Worm (Caenorhabditis elegans) whole organism, late embryonic: ENCODE measurements around the gene F33G12.3.

ENCODE experiments used
- C08G9.2 ChIP-seq: sonication (generic microtip); optimal IDR thresholded peaks from 2 replicates; lab custom pipeline; 2016; ENCODE audit warnings: mild to moderate bottlenecking, missing genetic modification characterization, moderate library complexity, missing compliant biosample characterization
- C38D4.7 ChIP-seq: fragments of 200-800 bp; sonication (Bioruptor generic); optimal IDR thresholded peaks from 2 replicates; lab custom pipeline; 2018; ENCODE audit warnings: mild to moderate bottlenecking, missing genetic modification characterization, moderate library complexity, missing compliant biosample characterization
- F13H6.1 ChIP-seq: sonication (generic microtip); optimal IDR thresholded peaks from 2 replicates; lab custom pipeline; 2016; ENCODE audit warnings: missing genetic modification characterization, missing compliant biosample characterization
- K02D7.2 ChIP-seq: sonication (generic microtip); optimal IDR thresholded peaks from 2 replicates; lab custom pipeline; 2017; ENCODE audit warnings: mild to moderate bottlenecking, missing genetic modification characterization, missing compliant biosample characterization
- K09A11.1 ChIP-seq: sonication (generic microtip); optimal IDR thresholded peaks from 2 replicates; lab custom pipeline; 2017; ENCODE audit warnings: antibody characterized with exemption, mild to moderate bottlenecking, missing genetic modification characterization, missing compliant biosample characterization; ENCODE audit not compliant: insufficient read depth
- Y22D7AL.16 ChIP-seq: sonication (generic microtip); optimal IDR thresholded peaks from 2 replicates; lab custom pipeline; 2016; ENCODE audit warnings: missing genetic modification characterization, missing compliant biosample characterization
- ahr-1 ChIP-seq: sonication (generic microtip); optimal IDR thresholded peaks from 2 replicates; lab custom pipeline; 2016; ENCODE audit warnings: missing genetic modification characterization, missing compliant biosample characterization
- ceh-14 ChIP-seq: sonication (generic microtip); optimal IDR thresholded peaks from 2 replicates; lab custom pipeline; 2016; ENCODE audit warnings: missing genotype, missing genetic modification characterization, missing compliant biosample characterization
- ceh-18 ChIP-seq: sonication (generic microtip); optimal IDR thresholded peaks from 2 replicates; lab custom pipeline; 2016; ENCODE audit warnings: missing genetic modification characterization, missing compliant biosample characterization
- ceh-30 ChIP-seq: fragments of 150-350 bp; optimal IDR thresholded peaks from 2 replicates; lab custom pipeline; 2014; ENCODE audit warnings: missing biosample characterization, missing genetic modification characterization
- ceh-34 ChIP-seq: sonication (generic microtip); optimal IDR thresholded peaks from 2 replicates; lab custom pipeline; 2016; ENCODE audit warnings: mild to moderate bottlenecking, missing genetic modification characterization, missing compliant biosample characterization
- ceh-48 ChIP-seq: sonication (generic microtip); optimal IDR thresholded peaks from 2 replicates; lab custom pipeline; 2016; ENCODE audit warnings: missing genetic modification characterization, inconsistent platforms, missing compliant biosample characterization
- ceh-6 ChIP-seq: fragments of 200-800 bp; sonication (Bioruptor generic); optimal IDR thresholded peaks from 2 replicates; lab custom pipeline; 2018; ENCODE audit warnings: mild to moderate bottlenecking, missing genetic modification characterization, missing compliant biosample characterization
- ceh-9 ChIP-seq: sonication (generic microtip); optimal IDR thresholded peaks from 2 replicates; lab custom pipeline; 2016; ENCODE audit warnings: mild to moderate bottlenecking, missing genetic modification characterization, inconsistent platforms, missing compliant biosample characterization
- dve-1 ChIP-seq: sonication (generic microtip); optimal IDR thresholded peaks from 2 replicates; lab custom pipeline; 2017; ENCODE audit warnings: antibody characterized with exemption, mild to moderate bottlenecking, missing genetic modification characterization, missing compliant biosample characterization
- elt-4 ChIP-seq: sonication (generic microtip); optimal IDR thresholded peaks from 2 replicates; lab custom pipeline; 2016; ENCODE audit warnings: missing genetic modification characterization, missing compliant biosample characterization
- ets-4 ChIP-seq: sonication (generic microtip); optimal IDR thresholded peaks from 2 replicates; lab custom pipeline; 2016; ENCODE audit warnings: missing genetic modification characterization, missing compliant biosample characterization
- eyg-1 ChIP-seq: sonication (generic microtip); optimal IDR thresholded peaks from 2 replicates; lab custom pipeline; 2016; ENCODE audit warnings: missing genotype, missing genetic modification characterization, missing compliant biosample characterization
- fax-1 ChIP-seq: sonication (generic microtip); optimal IDR thresholded peaks from 2 replicates; lab custom pipeline; 2016; ENCODE audit warnings: missing genotype, missing genetic modification characterization, missing compliant biosample characterization
- fkh-6 ChIP-seq: sonication (generic microtip); optimal IDR thresholded peaks from 2 replicates; lab custom pipeline; 2016; ENCODE audit warnings: missing genetic modification characterization, missing compliant biosample characterization
- hlh-13 ChIP-seq: fragments of 200-800 bp; sonication (Bioruptor generic); optimal IDR thresholded peaks from 2 replicates; lab custom pipeline; 2018; ENCODE audit warnings: mild to moderate bottlenecking, missing genetic modification characterization, missing compliant biosample characterization
- hlh-30 ChIP-seq: sonication (generic microtip); optimal IDR thresholded peaks from 2 replicates; lab custom pipeline; 2017; ENCODE audit warnings: antibody characterized with exemption, missing genetic modification characterization, missing compliant biosample characterization; ENCODE audit not compliant: insufficient read depth
- hlh-6 ChIP-seq: sonication (generic microtip); optimal IDR thresholded peaks from 2 replicates; lab custom pipeline; 2016; ENCODE audit warnings: missing genotype, missing genetic modification characterization, missing compliant biosample characterization
- hlh-8 ChIP-seq: sonication (generic microtip); optimal IDR thresholded peaks from 2 replicates; lab custom pipeline; 2016; ENCODE audit warnings: missing genotype, missing genetic modification characterization, missing compliant biosample characterization
- lim-6 ChIP-seq: sonication (generic microtip); optimal IDR thresholded peaks from 2 replicates; lab custom pipeline; 2016; ENCODE audit warnings: missing genetic modification characterization, missing compliant biosample characterization
- lin-11 ChIP-seq: fragments of 200-800 bp; sonication (Bioruptor generic); optimal IDR thresholded peaks from 2 replicates; lab custom pipeline; 2018; ENCODE audit warnings: mild to moderate bottlenecking, missing genetic modification characterization, missing compliant biosample characterization
- madf-2 ChIP-seq: sonication (generic microtip); optimal IDR thresholded peaks from 2 replicates; lab custom pipeline; 2017; ENCODE audit warnings: missing genetic modification characterization, missing compliant biosample characterization
- mec-3 ChIP-seq: sonication (generic microtip); optimal IDR thresholded peaks from 2 replicates; lab custom pipeline; 2016; ENCODE audit warnings: borderline replicate concordance, missing genetic modification characterization, missing compliant biosample characterization
- nhr-11 ChIP-seq: fragments of 150-350 bp; optimal IDR thresholded peaks from 2 replicates; lab custom pipeline; 2014; ENCODE audit warnings: missing biosample characterization, missing genetic modification characterization
- nhr-232 ChIP-seq: sonication (generic microtip); optimal IDR thresholded peaks from 2 replicates; lab custom pipeline; 2016; ENCODE audit warnings: missing genetic modification characterization, missing compliant biosample characterization
- npax-4 ChIP-seq: sonication (generic microtip); optimal IDR thresholded peaks from 2 replicates; lab custom pipeline; 2016; ENCODE audit warnings: missing genetic modification characterization, missing compliant biosample characterization
- odd-2 ChIP-seq: sonication (generic microtip); optimal IDR thresholded peaks from 2 replicates; lab custom pipeline; 2017; ENCODE audit warnings: antibody characterized with exemption, mild to moderate bottlenecking, missing genetic modification characterization, missing compliant biosample characterization
- pat-9 ChIP-seq: fragments of 200-800 bp; sonication (Bioruptor generic); optimal IDR thresholded peaks from 2 replicates; lab custom pipeline; 2018; ENCODE audit warnings: mild to moderate bottlenecking, missing genetic modification characterization, moderate library complexity, missing compliant biosample characterization
- pax-1 ChIP-seq: fragments of 150-350 bp; optimal IDR thresholded peaks from 2 replicates; lab custom pipeline; 2014; ENCODE audit warnings: missing biosample characterization, missing genetic modification characterization
- pqm-1 ChIP-seq: sonication (generic microtip); optimal IDR thresholded peaks from 2 replicates; lab custom pipeline; 2016; ENCODE audit warnings: missing genetic modification characterization, missing compliant biosample characterization
- pros-1 ChIP-seq: fragments of 150-350 bp; optimal IDR thresholded peaks from 2 replicates; lab custom pipeline; 2014; ENCODE audit warnings: missing biosample characterization, missing genetic modification reagents, missing genetic modification characterization
- ref-2 ChIP-seq: sonication (generic microtip); optimal IDR thresholded peaks from 2 replicates; lab custom pipeline; 2016; ENCODE audit warnings: missing genetic modification characterization, missing compliant biosample characterization
- rnt-1 ChIP-seq: sonication (generic microtip); optimal IDR thresholded peaks from 2 replicates; lab custom pipeline; 2016; ENCODE audit warnings: missing genetic modification characterization, missing compliant biosample characterization
- sdc-2 ChIP-seq: sonication (generic microtip); optimal IDR thresholded peaks from 2 replicates; lab custom pipeline; 2016; ENCODE audit warnings: missing genotype, missing genetic modification characterization, missing compliant biosample characterization
- sox-2 ChIP-seq: fragments of 200-800 bp; sonication (Bioruptor generic); IDR thresholded peaks from 2 replicates; pipeline ENCODE4 v1.3.6; 2022; ENCODE audit warnings: missing genetic modification reagents, missing genetic modification characterization, missing compliant biosample characterization
- syd-9 ChIP-seq: sonication (generic microtip); optimal IDR thresholded peaks from 2 replicates; lab custom pipeline; 2016; ENCODE audit warnings: mild to moderate bottlenecking, missing genetic modification characterization, moderate library complexity, missing compliant biosample characterization
- tbx-2 ChIP-seq: sonication (generic microtip); optimal IDR thresholded peaks from 2 replicates; lab custom pipeline; 2016; ENCODE audit warnings: missing genetic modification characterization, missing compliant biosample characterization
- tbx-7 ChIP-seq: sonication (generic microtip); optimal IDR thresholded peaks from 2 replicates; lab custom pipeline; 2016; ENCODE audit warnings: missing genotype, missing genetic modification characterization, missing compliant biosample characterization
- ttx-3 ChIP-seq: sonication (generic microtip); optimal IDR thresholded peaks from 2 replicates; lab custom pipeline; 2016; ENCODE audit warnings: missing genetic modification reagents, missing genetic modification characterization, missing compliant biosample characterization
- unc-3 ChIP-seq, 2 experiments: fragments of 200-800 bp in 1 of 2; sonication (Bioruptor generic) in 1 of 2; sonication (generic microtip) in 1 of 2; conservative IDR thresholded peaks in 1 of 2; optimal IDR thresholded peaks in 1 of 2; 2 replicates each; pipeline versions ENCODE4 v1.3.6 to Lab custom; 2016 to 2022; ENCODE audit warnings: missing compliant biosample characterization in 2 of 2, missing genetic modification characterization in 2 of 2, missing genetic modification reagents in 1 of 2
- unc-42 ChIP-seq: sonication (generic microtip); optimal IDR thresholded peaks from 2 replicates; lab custom pipeline; 2016; ENCODE audit warnings: missing genotype, missing genetic modification characterization, missing compliant biosample characterization
- unc-86 ChIP-seq: sonication (generic microtip); optimal IDR thresholded peaks from 2 replicates; lab custom pipeline; 2016; ENCODE audit warnings: missing genetic modification characterization, missing compliant biosample characterization
- zip-5 ChIP-seq: sonication (generic microtip); optimal IDR thresholded peaks from 2 replicates; lab custom pipeline; 2016; ENCODE audit warnings: missing genetic modification characterization, missing compliant biosample characterization
- ztf-16 ChIP-seq: sonication (generic microtip); optimal IDR thresholded peaks from 2 replicates; lab custom pipeline; 2017; ENCODE audit warnings: missing genetic modification characterization, missing compliant biosample characterization

F33G12.3 gene

DNA sequence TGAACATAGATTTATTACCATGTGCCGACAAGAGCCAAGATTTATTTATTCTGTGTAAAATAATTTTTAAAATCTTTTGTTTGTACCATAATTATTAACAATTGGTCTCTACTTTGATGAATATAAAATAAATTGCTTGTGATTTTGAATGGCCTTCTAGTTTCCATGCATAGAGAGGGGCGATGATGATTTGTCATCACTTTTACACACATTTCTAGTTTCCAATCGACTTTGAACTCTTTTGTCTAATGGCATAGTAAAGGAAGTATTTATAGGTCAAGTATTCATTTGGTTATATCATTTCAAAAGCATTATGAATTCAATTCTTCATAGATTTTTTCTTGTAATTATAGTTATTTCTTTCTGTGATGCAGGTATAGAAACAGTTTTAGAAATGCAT is 30.2 kb downstream of the F33G12.3 start, which contains the start of gene F59A6.10:
TSS of gene F59A6.10 (plus strand) at position 301 of the 400 bp plus-strand sequence.
- TF ChIP-seq mec-3 (tag; lab: Kevin White, UChicago) (no peak), nhr-232 (tag; lab: Kevin White, UChicago) (no peak), hlh-6 (tag; lab: Kevin White, UChicago) (no peak), C38D4.7 (GFP tag; lab: Kevin White, UChicago) (no peak)

DNA sequence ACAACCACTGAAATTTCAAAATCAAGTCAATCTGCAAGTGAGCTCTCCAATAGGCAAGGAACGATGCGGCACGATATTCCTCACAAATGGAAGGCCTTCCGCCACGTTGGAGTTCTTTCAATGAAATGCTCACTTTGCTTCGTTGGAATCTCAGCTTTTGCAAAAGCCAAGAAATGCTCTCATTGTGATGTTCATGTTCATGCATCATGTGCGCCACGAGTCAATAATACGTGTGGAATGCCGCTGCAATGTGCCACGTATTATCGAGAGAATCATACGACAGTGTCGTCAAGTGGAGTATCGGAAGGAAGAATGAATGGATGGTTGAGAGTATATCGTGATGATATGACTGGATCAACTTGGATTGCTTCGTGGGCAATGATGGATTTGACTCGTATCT is 32.0 kb downstream of the F33G12.3 start:
- TF ChIP-seq madf-2 (tag; lab: Kevin White, UChicago) (no peak), tbx-7 (tag; lab: Kevin White, UChicago) (no peak), ceh-18 (tag; lab: Kevin White, UChicago) (no peak), hlh-6 (tag; lab: Kevin White, UChicago) (no peak), ceh-48 (tag; lab: Kevin White, UChicago) (no peak), unc-3 (GFP tag; conservative IDR thresholded peaks at IDR 0.05; lab: Robert Waterston, UW) (no peak), unc-3 (tag; optimal IDR thresholded peaks at IDR 0.05; lab: Kevin White, UChicago) (no peak), K09A11.1 (no peak), ceh-34 (tag; lab: Kevin White, UChicago) (no peak), sox-2 (no peak), npax-4 (tag; lab: Kevin White, UChicago) (no peak), Y22D7AL.16 (tag; lab: Kevin White, UChicago) (no peak), ztf-16 (tag; lab: Kevin White, UChicago) (no peak), unc-86 (tag; lab: Kevin White, UChicago) (no peak)

DNA sequence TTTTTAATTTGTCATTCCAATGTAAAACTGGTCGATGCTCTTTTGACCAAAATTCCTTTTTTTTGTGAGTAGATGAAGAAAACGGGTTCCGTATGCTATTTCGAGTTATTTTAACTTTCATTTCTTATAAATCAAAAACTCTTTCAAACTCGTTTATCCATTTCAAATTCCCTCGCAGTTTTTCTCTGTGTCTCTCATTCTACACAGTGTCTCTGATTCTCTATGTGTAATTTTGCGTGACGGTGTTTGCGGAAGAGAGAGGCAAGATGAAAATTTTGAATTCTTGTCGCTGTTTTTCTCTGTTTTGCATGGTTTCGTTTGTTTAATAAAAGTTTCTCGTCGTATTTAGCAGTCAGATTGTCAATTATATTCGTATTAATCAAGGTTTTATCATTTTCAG is 34.7 kb downstream of the F33G12.3 start, which contains the start of gene citk-2:
TSS of gene citk-2 (plus strand) at position 399 of the 400 bp plus-strand sequence.
- no peak for TF ChIP-seq ceh-30 (tag; lab: Kevin White, UChicago)
- peak; percentile 31 for TF ChIP-seq sdc-2 (tag; lab: Kevin White, UChicago)
- TF ChIP-seq K02D7.2 (tag; lab: Kevin White, UChicago) = no peak
- TF ChIP-seq npax-4 (tag; lab: Kevin White, UChicago) = no peak
- no peak for TF ChIP-seq zip-5 (tag; lab: Kevin White, UChicago)
- TF ChIP-seq hlh-30 (tag; lab: Kevin White, UChicago) = no peak
- no peak for TF ChIP-seq pat-9
- no peak for TF ChIP-seq odd-2
- peak; percentile 9 for TF ChIP-seq tbx-2 (tag; lab: Kevin White, UChicago)
- no peak for TF ChIP-seq F13H6.1
- TF ChIP-seq fax-1 (tag; lab: Kevin White, UChicago) = no peak
- TF ChIP-seq lin-11 (tag; lab: Kevin White, UChicago) = no peak
- TF ChIP-seq Y22D7AL.16 (tag; lab: Kevin White, UChicago) = no peak
- no peak for TF ChIP-seq lim-6
- peak; percentile 20 for TF ChIP-seq rnt-1
- peak; percentile 21 for TF ChIP-seq pros-1 (tag; lab: Kevin White, UChicago)
- TF ChIP-seq ref-2 (tag; lab: Kevin White, UChicago) = no peak
- TF ChIP-seq ceh-14 (tag; lab: Kevin White, UChicago) = peak; percentile 1
- no peak for TF ChIP-seq ceh-48 (tag; lab: Kevin White, UChicago)
- TF ChIP-seq unc-3 (GFP tag; conservative IDR thresholded peaks at IDR 0.05; lab: Robert Waterston, UW) = no peak
- TF ChIP-seq unc-3 (tag; optimal IDR thresholded peaks at IDR 0.05; lab: Kevin White, UChicago) = no peak
- TF ChIP-seq ets-4 = peak; percentile 26
- TF ChIP-seq hlh-8 (tag; lab: Kevin White, UChicago) = no peak
- no peak for TF ChIP-seq ceh-9 (tag; lab: Kevin White, UChicago)
- no peak for TF ChIP-seq pax-1 (tag; lab: Kevin White, UChicago)
- no peak for TF ChIP-seq nhr-11 (tag; lab: Kevin White, UChicago)
- TF ChIP-seq C08G9.2 (tag; lab: Kevin White, UChicago) = no peak
- TF ChIP-seq elt-4 (tag; lab: Kevin White, UChicago) = no peak
- TF ChIP-seq pqm-1 (tag; lab: Kevin White, UChicago) = no peak
- TF ChIP-seq dve-1 (tag; lab: Kevin White, UChicago) = peak; percentile 39
- TF ChIP-seq syd-9 (tag; lab: Kevin White, UChicago) = no peak
- TF ChIP-seq ahr-1 (tag; lab: Kevin White, UChicago) = no peak
- TF ChIP-seq ttx-3 = no peak
- TF ChIP-seq unc-42 (tag; lab: Kevin White, UChicago) = peak; percentile 77
- TF ChIP-seq fkh-6 = no peak
- no peak for TF ChIP-seq eyg-1 (tag; lab: Kevin White, UChicago)
- no peak for TF ChIP-seq hlh-13 (GFP tag; lab: Kevin White, UChicago)
- no peak for TF ChIP-seq ceh-6 (GFP tag; lab: Kevin White, UChicago)
- no peak for TF ChIP-seq ztf-16 (tag; lab: Kevin White, UChicago)
